Worm (Caenorhabditis elegans) whole organism, L4 larva: Measurements from ENCODE around the gene sru-48.

ENCODE experiments used
- F49E8.2 ChIP-seq: sonication (generic microtip); optimal IDR thresholded peaks from 2 replicates; lab custom pipeline; 2016; ENCODE audit warnings: missing compliant biosample characterization, mild to moderate bottlenecking, missing genetic modification characterization, borderline replicate concordance
- R02D3.7 ChIP-seq: fragments of 150-350 bp; sonication (generic microtip); optimal IDR thresholded peaks from 3 replicates; lab custom pipeline; 2014; ENCODE audit warnings: missing biosample characterization, missing genetic modification characterization
- ZK546.5 ChIP-seq, 2 experiments: sonication (generic microtip); optimal IDR thresholded peaks; 2 replicates each; lab custom pipeline; 2017; ENCODE audit warnings: missing biosample characterization in 2 of 2, missing genetic modification characterization in 2 of 2
- aly-2 ChIP-seq: sonication (generic microtip); optimal IDR thresholded peaks from 2 replicates; lab custom pipeline; 2018; ENCODE audit warnings: missing biosample characterization, missing genetic modification characterization
- ceh-82 ChIP-seq: sonication (generic microtip); optimal IDR thresholded peaks from 2 replicates; lab custom pipeline; 2017; ENCODE audit warnings: missing biosample characterization, missing genetic modification characterization
- egl-43 ChIP-seq: fragments of 200-800 bp; sonication (Bioruptor generic); IDR thresholded peaks from 2 replicates; pipeline ENCODE4 v1.3.6; 2022; ENCODE audit warnings: missing genetic modification reagents, missing genetic modification characterization, missing compliant biosample characterization
- hlh-30 ChIP-seq: sonication (generic microtip); optimal IDR thresholded peaks from 2 replicates; lab custom pipeline; 2017; ENCODE audit warnings: antibody characterized with exemption, mild to moderate bottlenecking, missing genetic modification characterization, missing compliant biosample characterization; ENCODE audit not compliant: insufficient read depth
- lin-15B ChIP-seq: fragments of 150-350 bp; sonication (generic microtip); optimal IDR thresholded peaks from 3 replicates; lab custom pipeline; 2014; ENCODE audit warnings: missing biosample characterization, missing genetic modification characterization
- pha-4 ChIP-seq, 2 experiments: fragments of 150-350 bp in 1 of 2; fragments of 200-800 bp in 1 of 2; sonication (Bioruptor generic) in 1 of 2; IDR thresholded peaks in 1 of 2; optimal IDR thresholded peaks in 1 of 2; 2 replicates each; pipeline versions ENCODE4 v1.3.6 to Lab custom; 2014 to 2022; ENCODE audit warnings: missing genetic modification characterization in 2 of 2, missing genetic modification reagents in 2 of 2, missing biosample characterization in 1 of 2, missing compliant biosample characterization in 1 of 2
- snpc-4 ChIP-seq: fragments of 150-350 bp; optimal IDR thresholded peaks from 2 replicates; lab custom pipeline; 2014; ENCODE audit warnings: missing biosample characterization, missing genetic modification characterization

DNA sequence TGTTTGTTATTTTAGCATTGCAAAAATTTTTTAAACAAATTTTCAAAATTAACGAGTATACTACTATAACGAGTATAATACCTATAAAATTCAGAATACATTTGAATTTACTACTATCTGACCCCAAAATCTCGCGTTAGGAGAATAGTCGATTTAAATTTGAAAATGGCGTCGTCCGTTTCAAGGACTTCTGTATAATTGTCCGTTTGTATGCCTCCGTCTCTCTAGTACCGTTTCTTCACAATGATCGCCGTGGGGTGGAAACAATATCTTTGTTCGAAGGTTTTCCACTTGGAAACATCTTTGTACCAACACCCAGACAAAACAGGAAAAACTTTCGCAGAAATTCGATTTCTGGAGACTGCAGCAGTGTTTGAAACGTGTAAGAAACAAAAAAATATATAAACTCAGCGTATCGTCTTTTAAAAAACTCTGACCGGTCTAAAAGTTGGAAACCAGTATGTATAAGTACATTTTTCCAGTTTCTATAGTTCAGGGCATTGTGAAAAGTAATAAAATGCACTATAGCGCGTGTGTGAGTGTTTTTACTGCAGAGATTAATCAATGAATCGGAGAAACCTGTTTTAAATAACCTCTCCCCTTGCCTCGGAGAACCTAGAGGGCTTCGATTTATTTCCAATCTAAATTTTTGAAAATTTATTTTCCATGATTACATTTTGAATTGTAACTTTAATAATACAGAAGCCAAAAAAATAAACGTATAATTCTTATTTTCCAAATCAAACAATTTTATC is 42.1 kb upstream of the sru-48 start:
- no peak for TF ChIP-seq ceh-82
- no peak for TF ChIP-seq ZK546.5 (tag; optimal IDR thresholded peaks at IDR 0.05; lab: Kevin White, UChicago)
- TF ChIP-seq F49E8.2 (tag; lab: Kevin White, UChicago): no peak
- no peak for TF ChIP-seq pha-4 (GFP tag; IDR thresholded peaks at IDR 0.05; lab: Robert Waterston, UW)
- no peak for TF ChIP-seq pha-4 (tag; optimal IDR thresholded peaks at IDR 0.05; lab: Kevin White, UChicago)
- no peak for TF ChIP-seq aly-2 (tag; lab: Kevin White, UChicago)
- no peak for TF ChIP-seq snpc-4 (tag; lab: Kevin White, UChicago)
- TF ChIP-seq egl-43 (GFP tag; lab: Robert Waterston, UW): no peak
- TF ChIP-seq R02D3.7: no peak
- TF ChIP-seq lin-15B: no peak
- TF ChIP-seq hlh-30: no peak
